Worm (Caenorhabditis elegans) whole organism, L2 larva: ENCODE data around the gene dkc-1.
A peak's percentile ranks its signal among the peaks of the same experiment; 100 is the strongest.

Experiments
- F13H6.1 ChIP-seq: sonication (generic microtip); optimal IDR thresholded peaks from 2 replicates; lab custom pipeline; 2016; ENCODE audit warnings: missing genetic modification characterization, missing compliant biosample characterization
- ZK546.5 ChIP-seq: sonication (generic microtip); optimal IDR thresholded peaks from 2 replicates; lab custom pipeline; 2017; ENCODE audit warnings: missing biosample characterization, missing genetic modification characterization
- alr-1 ChIP-seq: fragments of 150-350 bp; optimal IDR thresholded peaks from 2 replicates; lab custom pipeline; 2014; ENCODE audit warnings: missing biosample characterization, missing genetic modification characterization
- aly-2 ChIP-seq: fragments of 150-350 bp; optimal IDR thresholded peaks from 2 replicates; lab custom pipeline; 2014; ENCODE audit warnings: missing biosample characterization, missing genetic modification characterization
- ama-1 ChIP-seq: fragments of 150-350 bp; optimal IDR thresholded peaks from 2 replicates; lab custom pipeline; 2018; ENCODE audit warnings: inconsistent platforms
- ceh-16 ChIP-seq: fragments of 150-350 bp; optimal IDR thresholded peaks from 2 replicates; lab custom pipeline; 2014; ENCODE audit warnings: missing biosample characterization, missing genetic modification characterization
- ceh-82 ChIP-seq: fragments of 150-350 bp; optimal IDR thresholded peaks from 2 replicates; lab custom pipeline; 2014; ENCODE audit warnings: missing biosample characterization, missing genetic modification characterization
- crh-2 ChIP-seq: sonication (generic microtip); optimal IDR thresholded peaks from 2 replicates; lab custom pipeline; 2017; ENCODE audit warnings: missing biosample characterization, missing genetic modification characterization
- egl-27 ChIP-seq: sonication (generic microtip); optimal IDR thresholded peaks from 3 replicates; lab custom pipeline; 2017; ENCODE audit warnings: missing biosample characterization, missing genetic modification reagents, missing genetic modification characterization
- elt-3 ChIP-seq: sonication (generic microtip); optimal IDR thresholded peaks from 2 replicates; lab custom pipeline; 2017; ENCODE audit warnings: missing biosample characterization, missing genetic modification characterization
- fos-1 ChIP-seq: fragments of 150-350 bp; optimal IDR thresholded peaks from 2 replicates; lab custom pipeline; 2014; ENCODE audit warnings: missing biosample characterization, missing genetic modification characterization
- gmeb-1 ChIP-seq: fragments of 150-350 bp; optimal IDR thresholded peaks from 2 replicates; lab custom pipeline; 2014; ENCODE audit warnings: missing biosample characterization, missing genetic modification characterization
- lsy-2 ChIP-seq, 2 experiments: fragments of 150-350 bp in 1 of 2; sonication (generic microtip) in 1 of 2; optimal IDR thresholded peaks; 2 replicates each; lab custom pipeline; 2014 to 2017; ENCODE audit warnings: missing biosample characterization in 2 of 2, missing genetic modification characterization in 2 of 2
- mab-5 ChIP-seq: fragments of 150-350 bp; optimal IDR thresholded peaks from 2 replicates; lab custom pipeline; 2014; ENCODE audit warnings: missing biosample characterization, missing genetic modification characterization
- mbf-1 ChIP-seq: sonication (generic microtip); optimal IDR thresholded peaks from 2 replicates; lab custom pipeline; 2017; ENCODE audit warnings: missing biosample characterization, missing genetic modification characterization
- mdl-1 ChIP-seq, 2 experiments: fragments of 150-350 bp in 1 of 2; sonication (generic microtip) in 1 of 2; optimal IDR thresholded peaks; 2 replicates each; lab custom pipeline; 2017; ENCODE audit warnings: missing biosample characterization in 2 of 2, missing genetic modification characterization in 2 of 2
- nhr-11 ChIP-seq: fragments of 150-350 bp; optimal IDR thresholded peaks from 2 replicates; lab custom pipeline; 2014; ENCODE audit warnings: missing biosample characterization, missing genetic modification characterization
- nhr-12 ChIP-seq: fragments of 150-350 bp; optimal IDR thresholded peaks from 2 replicates; lab custom pipeline; 2014; ENCODE audit warnings: missing biosample characterization, missing genetic modification characterization
- nhr-129 ChIP-seq: fragments of 150-350 bp; optimal IDR thresholded peaks from 2 replicates; lab custom pipeline; 2014; ENCODE audit warnings: missing biosample characterization, missing genetic modification characterization
- nhr-21 ChIP-seq: fragments of 150-350 bp; optimal IDR thresholded peaks from 2 replicates; lab custom pipeline; 2014; ENCODE audit warnings: missing biosample characterization, missing genetic modification characterization
- nhr-237 ChIP-seq: fragments of 150-350 bp; optimal IDR thresholded peaks from 2 replicates; lab custom pipeline; 2014; ENCODE audit warnings: missing biosample characterization, missing genetic modification characterization
- nhr-25 ChIP-seq: fragments of 150-350 bp; sonication (generic microtip); optimal IDR thresholded peaks from 3 replicates; lab custom pipeline; 2014; ENCODE audit warnings: missing biosample characterization, missing genetic modification characterization
- nhr-6 ChIP-seq: fragments of 150-350 bp; optimal IDR thresholded peaks from 2 replicates; lab custom pipeline; 2014; ENCODE audit warnings: missing biosample characterization, missing genetic modification characterization
- sem-4 ChIP-seq: fragments of 150-350 bp; optimal IDR thresholded peaks from 2 replicates; lab custom pipeline; 2014; ENCODE audit warnings: missing biosample characterization, missing genetic modification reagents, missing genetic modification characterization
- sma-3 ChIP-seq: sonication (generic microtip); optimal IDR thresholded peaks from 2 replicates; lab custom pipeline; 2016; ENCODE audit warnings: missing genetic modification reagents, missing genetic modification characterization, missing compliant biosample characterization
- sma-9 ChIP-seq, 2 experiments: fragments of 150-350 bp in 1 of 2; sonication (generic microtip) in 1 of 2; optimal IDR thresholded peaks; 2 replicates each; lab custom pipeline; 2014 to 2016; ENCODE audit warnings: missing genetic modification characterization in 2 of 2, mild to moderate bottlenecking in 1 of 2, missing biosample characterization in 1 of 2, missing compliant biosample characterization in 1 of 2, missing genetic modification reagents in 1 of 2, moderate library complexity in 1 of 2
- snpc-4 ChIP-seq: fragments of 150-350 bp; optimal IDR thresholded peaks from 2 replicates; lab custom pipeline; 2014; ENCODE audit warnings: missing biosample characterization, missing genetic modification characterization
- unc-39 ChIP-seq: fragments of 150-350 bp; optimal IDR thresholded peaks from 2 replicates; lab custom pipeline; 2014; ENCODE audit warnings: missing biosample characterization, missing genetic modification characterization
- unc-55 ChIP-seq: fragments of 150-350 bp; sonication (generic microtip); optimal IDR thresholded peaks from 3 replicates; lab custom pipeline; 2014; ENCODE audit warnings: missing biosample characterization, missing genetic modification reagents, missing genetic modification characterization
- zag-1 ChIP-seq: fragments of 150-350 bp; optimal IDR thresholded peaks from 2 replicates; lab custom pipeline; 2014; ENCODE audit warnings: missing biosample characterization, missing genetic modification characterization
- ztf-11 ChIP-seq: sonication (generic microtip); optimal IDR thresholded peaks from 2 replicates; lab custom pipeline; 2017; ENCODE audit warnings: missing biosample characterization, missing genetic modification characterization
- ztf-4 ChIP-seq: fragments of 150-350 bp; optimal IDR thresholded peaks from 2 replicates; lab custom pipeline; 2014; ENCODE audit warnings: missing biosample characterization, missing genetic modification characterization

Gene dkc-1

DNA sequence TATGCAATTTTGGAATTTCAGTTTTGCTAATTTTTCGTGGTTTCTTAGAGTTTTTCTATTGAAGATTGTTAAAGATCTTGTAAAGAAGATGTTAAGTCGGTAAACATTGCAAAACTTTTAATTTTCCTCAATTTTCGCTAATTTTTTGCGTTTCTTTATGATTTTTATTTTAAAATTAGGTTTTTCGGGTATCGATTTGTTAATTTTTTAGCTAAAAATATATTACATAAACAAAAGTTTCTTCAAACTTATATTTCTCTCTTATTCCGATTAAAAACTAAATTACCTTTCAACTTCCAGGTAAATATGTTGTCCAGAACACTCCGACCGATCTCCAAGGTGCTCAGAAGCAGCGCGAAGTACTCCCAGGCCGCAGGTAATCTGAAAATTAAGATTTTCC is 40.8 kb upstream of the dkc-1 start, which contains the start of gene mrpl-12:
Gene mrpl-12 (plus strand): TSS at position 301 of the 400 bp plus-strand sequence.
- TF ChIP-seq F13H6.1 (no peak), sem-4 (tag; lab: Kevin White, UChicago) (no peak), ceh-16 (tag; lab: Kevin White, UChicago) (no peak), fos-1 (tag; lab: Kevin White, UChicago) (no peak), snpc-4 (tag; lab: Kevin White, UChicago) (no peak), aly-2 (no peak), alr-1 (tag; lab: Kevin White, UChicago) (no peak), ztf-11 (tag; lab: Kevin White, UChicago) (no peak), mab-5 (tag; lab: Kevin White, UChicago) (no peak), crh-2 (tag; lab: Kevin White, UChicago) (no peak), unc-39 (no peak), nhr-25 (no peak), nhr-12 (tag; lab: Kevin White, UChicago) (no peak), ceh-82 (tag; lab: Kevin White, UChicago) (no peak), zag-1 (tag; lab: Kevin White, UChicago) (no peak)

DNA sequence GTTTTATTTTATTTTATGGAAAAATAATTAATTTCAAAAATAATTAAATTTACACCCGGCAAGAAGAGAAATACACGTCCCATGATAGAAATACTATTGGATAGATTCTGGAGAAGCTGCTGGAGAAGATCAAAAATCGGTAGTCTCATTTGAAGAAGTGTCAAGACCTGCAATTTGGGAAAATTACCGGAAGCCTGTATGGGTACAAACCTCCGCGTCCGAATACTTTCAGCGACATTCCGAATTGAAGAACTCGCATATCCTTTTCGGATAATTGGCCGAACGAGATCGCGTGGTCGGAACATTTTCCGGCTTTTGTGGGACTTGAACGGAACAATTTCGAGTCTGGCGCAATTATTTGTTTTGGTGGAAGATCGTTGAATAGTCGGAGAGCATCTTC is 39.7 kb upstream of the dkc-1 start:
- TF ChIP-seq zag-1 (tag; lab: Kevin White, UChicago), result no peak
- TF ChIP-seq nhr-237 (tag; lab: Kevin White, UChicago), result no peak
- TF ChIP-seq alr-1 (tag; lab: Kevin White, UChicago), result no peak
- TF ChIP-seq unc-39, result no peak
- no peak for TF ChIP-seq nhr-25
- TF ChIP-seq sma-3 (GFP tag; lab: Kevin White, UChicago), result no peak
- TF ChIP-seq nhr-6 (tag; lab: Kevin White, UChicago), result no peak
- no peak for TF ChIP-seq egl-27 (tag; lab: Kevin White, UChicago)
- no peak for TF ChIP-seq sma-9 (GFP tag; optimal IDR thresholded peaks at IDR 0.05; lab: Kevin White, UChicago)
- TF ChIP-seq sma-9 (tag; optimal IDR thresholded peaks at IDR 0.05; lab: Kevin White, UChicago), result no peak

DNA sequence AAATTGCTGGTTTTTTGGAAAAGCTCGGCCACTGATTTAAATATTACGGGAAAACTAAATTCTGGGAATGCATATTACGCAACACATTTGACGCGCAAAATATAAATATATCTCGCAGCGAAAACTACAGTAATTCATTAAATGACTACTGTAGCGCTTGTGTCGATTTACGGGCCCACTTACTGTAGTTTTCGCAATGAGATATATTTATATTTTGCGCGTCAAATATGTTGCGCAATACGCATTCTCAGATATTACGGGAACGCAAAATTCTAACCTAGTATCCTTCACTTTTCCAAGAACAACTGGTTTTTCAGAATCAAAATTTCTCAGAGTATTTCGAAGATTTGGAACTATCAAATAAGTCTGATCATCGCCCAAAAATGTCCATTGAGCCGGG is 38.6 kb upstream of the dkc-1 start:
- TF ChIP-seq gmeb-1 (tag; lab: Kevin White, UChicago), result no peak
- TF ChIP-seq ceh-16 (tag; lab: Kevin White, UChicago), result no peak
- TF ChIP-seq sem-4 (tag; lab: Kevin White, UChicago), result no peak
- TF ChIP-seq nhr-129 (tag; lab: Kevin White, UChicago), result no peak
- no peak for TF ChIP-seq nhr-12 (tag; lab: Kevin White, UChicago)
- no peak for TF ChIP-seq unc-39
- no peak for TF ChIP-seq F13H6.1
- TF ChIP-seq unc-55 (GFP tag; lab: Kevin White, UChicago), result no peak
- TF ChIP-seq ztf-4 (tag; lab: Kevin White, UChicago), result no peak
- TF ChIP-seq mbf-1, result no peak
- TF ChIP-seq, all 48 proteins: peak for 0

DNA sequence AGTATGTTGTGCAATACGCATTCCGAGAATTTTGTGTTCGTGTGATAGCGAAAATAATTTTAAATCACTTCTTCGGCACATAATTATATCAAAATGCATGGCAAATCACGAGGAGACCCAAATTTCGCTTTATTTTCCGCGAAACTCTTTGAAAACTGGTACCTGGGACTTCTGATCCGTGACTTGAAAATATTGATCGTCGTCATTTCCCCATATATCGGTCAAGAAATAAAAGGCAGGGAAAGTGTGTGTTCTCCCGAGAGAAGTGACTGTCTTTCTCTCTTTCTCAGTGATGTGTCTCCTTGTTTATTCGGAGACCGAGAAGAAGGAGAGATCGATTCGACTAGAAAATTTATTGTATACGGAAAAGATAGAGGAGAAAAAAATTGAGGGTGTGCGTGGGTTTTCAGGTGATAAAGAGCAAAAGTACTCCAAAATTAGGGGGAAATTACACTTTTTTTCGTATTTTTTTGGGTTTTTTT is 37.0 kb upstream of the dkc-1 start, which contains the start of gene W09D10.5:
Gene W09D10.5 (minus strand): TSS at position 345 of the 482 bp plus-strand sequence.
- peak; percentile 24 for TF ChIP-seq ceh-16 (tag; lab: Kevin White, UChicago)
- TF ChIP-seq nhr-21 (tag; lab: Kevin White, UChicago), result peak; percentile 34
- TF ChIP-seq nhr-6 (tag; lab: Kevin White, UChicago), result peak; percentile 3
- TF ChIP-seq ztf-4 (tag; lab: Kevin White, UChicago), result peak; percentile 32
- peak in 1 of 2 experiments; percentile 36 for TF ChIP-seq lsy-2 (tag; optimal IDR thresholded peaks at IDR 0.05; lab: Kevin White, UChicago)
- peak; percentile 48 for TF ChIP-seq sma-3 (GFP tag; lab: Kevin White, UChicago)
- peak; percentile 70 for TF ChIP-seq fos-1 (tag; lab: Kevin White, UChicago)
- no peak for TF ChIP-seq elt-3 (tag; lab: Kevin White, UChicago)
- TF ChIP-seq F13H6.1, result peak; percentile 4
- TF ChIP-seq ama-1 (lab: Kevin White, UChicago), result peak; percentile 16
- peak; percentile 26 for TF ChIP-seq nhr-129 (tag; lab: Kevin White, UChicago)
- TF ChIP-seq gmeb-1 (tag; lab: Kevin White, UChicago), result no peak
- TF ChIP-seq ZK546.5, result no peak
- TF ChIP-seq, all 48 proteins: peak for 10

DNA sequence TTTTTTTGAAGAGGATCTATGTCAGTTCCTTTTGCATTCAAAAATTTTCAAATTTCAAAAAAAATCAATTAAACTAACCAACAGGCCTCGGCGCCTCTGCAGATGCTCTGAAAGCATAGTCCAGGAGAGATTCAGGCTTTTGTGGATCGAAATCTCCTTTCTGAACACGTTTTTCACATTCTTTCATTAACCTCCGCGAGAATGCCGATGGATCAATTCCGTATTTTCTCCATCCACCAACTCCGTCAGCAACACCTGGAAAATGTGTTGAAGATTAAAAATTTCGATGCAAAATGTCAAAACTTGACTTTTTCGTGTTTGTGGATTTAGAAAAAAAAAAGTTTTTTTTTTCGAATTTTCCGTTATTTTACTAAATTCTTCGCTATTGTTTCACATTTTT is 33.7 kb upstream of the dkc-1 start:
- no peak for TF ChIP-seq mdl-1 (tag; optimal IDR thresholded peaks at IDR 0.05; lab: Kevin White, UChicago)
- no peak for TF ChIP-seq sem-4 (tag; lab: Kevin White, UChicago)
- TF ChIP-seq zag-1 (tag; lab: Kevin White, UChicago), result no peak
- TF ChIP-seq unc-39, result no peak
- TF ChIP-seq nhr-11 (tag; lab: Kevin White, UChicago), result no peak
- TF ChIP-seq ztf-4 (tag; lab: Kevin White, UChicago), result no peak
- no peak for TF ChIP-seq F13H6.1
- no peak for TF ChIP-seq ceh-82 (tag; lab: Kevin White, UChicago)
- TF ChIP-seq, all 48 proteins: peak for 0
